Worm (Caenorhabditis elegans): ENCODE measurements around the gene srsx-2.

- TF ChIP-seq F57C9.4 (tag; optimal IDR thresholded peaks at IDR 0.05) (no peak), snpc-4 (GFP tag; optimal IDR thresholded peaks at IDR 0.05) (no peak), snpc-4 (tag; optimal IDR thresholded peaks at IDR 0.05) (no peak), ama-1 (optimal IDR thresholded peaks at IDR 0.05) (no peak), ama-1 (GFP tag; optimal IDR thresholded peaks at IDR 0.05) (no peak), unc-62 (GFP tag; optimal IDR thresholded peaks at IDR 0.05) (no peak), dpl-1 (GFP tag; optimal IDR thresholded peaks at IDR 0.05) (no peak), Y56A3A.18 (GFP tag; IDR thresholded peaks at IDR 0.05) (no peak), tbx-9 (tag; optimal IDR thresholded peaks at IDR 0.05; ENCODE audit: borderline replicate concordance) (no peak), ets-4 (GFP tag; optimal IDR thresholded peaks at IDR 0.05) (no peak), pha-4 (tag; optimal IDR thresholded peaks at IDR 0.05) (no peak), cebp-1 (GFP tag; IDR thresholded peaks at IDR 0.05) (no peak), cebp-1 (tag; optimal IDR thresholded peaks at IDR 0.05) (no peak), sea-2 (GFP tag; IDR thresholded peaks at IDR 0.05) (no peak)
Observed at ce11 chrV:17395374-17395773, 42.8 kb downstream of the srsx-2 start, which contains the start of gene srh-120.

Measured in whole organism, young adult.